Fruit fly (Drosophila melanogaster) whole organism: ENCODE data around the gene Sf3b5.

Source experiments
- CG8478 ChIP-seq: fragments of >200 bp; optimal IDR thresholded peaks from 2 replicates; lab custom pipeline; 2018; ENCODE audit warnings: inconsistent platforms
- Dll ChIP-seq: fragments of >200 bp; optimal IDR thresholded peaks from 2 replicates; lab custom pipeline; 2017
- EcR ChIP-seq, 2 experiments: fragments of >200 bp; optimal IDR thresholded peaks; 2 replicates each; lab custom pipeline; 2017; ENCODE audit warnings: missing biosample characterization in 2 of 2, missing genetic modification characterization in 2 of 2, missing genetic modification reagents in 2 of 2
- psq ChIP-seq: fragments of >200 bp; optimal IDR thresholded peaks from 2 replicates; lab custom pipeline; 2017
- usp ChIP-seq: fragments of >200 bp; optimal IDR thresholded peaks from 2 replicates; lab custom pipeline; 2017; ENCODE audit warnings: missing biosample characterization, missing genetic modification characterization, mixed read lengths

dm6 chr3R:9029411-9029810 lies 14.3 kb upstream of the Sf3b5 start:
- TF ChIP-seq CG8478 (no peak), EcR (GFP tag; optimal IDR thresholded peaks at IDR 0.05; lab: Kevin White, UChicago) (no peak), usp (no peak), psq (lab: Kevin White, UChicago) (no peak), Dll (no peak)
